Fruit fly (Drosophila melanogaster): ENCODE results near the gene CG9356.
A peak's percentile ranks its signal among the peaks of the same experiment; 100 is the strongest.

The CG9356 gene

dm6 chr3R:9399951-9400392 is 4.1 kb downstream of the CG9356 start, which contains the start of gene CG34117 (continued):
- TF ChIP-seq CG1832 (GFP tag; optimal IDR thresholded peaks at IDR 0.05) (no peak), Side (GFP tag; optimal IDR thresholded peaks at IDR 0.05) (peak; percentile 67), fd3F (GFP tag; optimal IDR thresholded peaks at IDR 0.05) (peak; percentile 68), CG3163 (GFP tag; optimal IDR thresholded peaks at IDR 0.05) (no peak), HmgD (GFP tag; optimal IDR thresholded peaks at IDR 0.05) (no peak), ab (GFP tag; optimal IDR thresholded peaks at IDR 0.05) (peak; percentile 16), gce (GFP tag; IDR thresholded peaks at IDR 0.05) (peak; percentile 71; the same call in 2 of the 3 replicates), vfl (GFP tag; optimal IDR thresholded peaks at IDR 0.05) (peak; percentile 64), CG8944 (GFP tag; optimal IDR thresholded peaks at IDR 0.05) (peak; percentile 55), lmd (GFP tag; IDR thresholded peaks at IDR 0.05) (peak; percentile 76), en (GFP tag; optimal IDR thresholded peaks at IDR 0.05) (no peak), tgo (GFP tag; IDR thresholded peaks at IDR 0.05) (peak; percentile 82), ato (GFP tag; IDR thresholded peaks at IDR 0.05; ENCODE audit: partially characterized antibody) (no peak), rib (GFP tag; IDR thresholded peaks at IDR 0.05) (0 out of 2 replicates have a peak, but pooled peaks have one; percentile 52), wor (GFP tag; IDR thresholded peaks at IDR 0.05) (peak; percentile 26; the same call in 1 of the 2 replicates), ttk (GFP tag; IDR thresholded peaks at IDR 0.05) (peak; percentile 67), CG15479 (GFP tag; optimal IDR thresholded peaks at IDR 0.05) (no peak), ash1 (GFP tag; optimal IDR thresholded peaks at IDR 0.05) (no peak), CG7745 (tag; optimal IDR thresholded peaks at IDR 0.05) (no peak), CG10543 (GFP tag; optimal IDR thresholded peaks at IDR 0.05) (peak; percentile 71), gcm2 (GFP tag; optimal IDR thresholded peaks at IDR 0.05) (no peak), sima (GFP tag; optimal IDR thresholded peaks at IDR 0.05) (no peak), Myb (GFP tag; optimal IDR thresholded peaks at IDR 0.05) (no peak), her (GFP tag; optimal IDR thresholded peaks at IDR 0.05) (peak; percentile 17), pho (GFP tag; optimal IDR thresholded peaks at IDR 0.05) (peak; percentile 47), sens-2 (GFP tag; IDR thresholded peaks at IDR 0.05) (0 out of 2 replicates have a peak, but pooled peaks have one; percentile 46), Bdp1 (GFP tag; optimal IDR thresholded peaks at IDR 0.05) (peak; percentile 6), CG9215 (GFP tag; IDR thresholded peaks at IDR 0.05) (peak; percentile 61), CG10366 (GFP tag; IDR thresholded peaks at IDR 0.05) (peak; percentile 82), gfzf (GFP tag; optimal IDR thresholded peaks at IDR 0.05) (peak; percentile 2), tap (tag; optimal IDR thresholded peaks at IDR 0.05) (peak; percentile 76), CG14860 (GFP tag; IDR thresholded peaks at IDR 0.05; ENCODE audit: partially characterized antibody) (no peak), CrebB (tag; optimal IDR thresholded peaks at IDR 0.05) (peak; percentile 65), amos (GFP tag; IDR thresholded peaks at IDR 0.05; ENCODE audit: partially characterized antibody) (no peak), tup (GFP tag; optimal IDR thresholded peaks at IDR 0.05) (peak; percentile 4), CG10267 (tag; optimal IDR thresholded peaks at IDR 0.05) (peak; percentile 85), CG1024 (GFP tag; IDR thresholded peaks at IDR 0.05) (peak; percentile 67), CG10431 (GFP tag; optimal IDR thresholded peaks at IDR 0.05) (peak; percentile 25), trem (tag; optimal IDR thresholded peaks at IDR 0.05) (peak; percentile 87), CG34376 (GFP tag; optimal IDR thresholded peaks at IDR 0.05) (peak; percentile 74), Bteb2 (GFP tag; optimal IDR thresholded peaks at IDR 0.05) (peak; percentile 73), Sry-δ (GFP tag; optimal IDR thresholded peaks at IDR 0.05) (peak; percentile 18), Ptx1 (GFP tag; IDR thresholded peaks at IDR 0.05) (peak; percentile 86), CG7987 (GFP tag; optimal IDR thresholded peaks at IDR 0.05) (peak; percentile 68), CG2875 (GFP tag; optimal IDR thresholded peaks at IDR 0.05) (peak; percentile 48), tin (GFP tag; optimal IDR thresholded peaks at IDR 0.05) (peak; percentile 79), unpg (GFP tag; optimal IDR thresholded peaks at IDR 0.05) (peak; percentile 81), Dref (GFP tag; IDR thresholded peaks at IDR 0.05) (no peak), al (GFP tag; IDR thresholded peaks at IDR 0.05) (peak; percentile 74), CG12391 (tag; optimal IDR thresholded peaks at IDR 0.05) (peak; percentile 91), grau (tag; optimal IDR thresholded peaks at IDR 0.05) (peak; percentile 100)

All from whole organism, embryonic.